Worm (Caenorhabditis elegans): ENCODE results near the gene sra-33.

ce11 chrII:4505097-4505626 lies 31.9 kb downstream of the sra-33 start, which contains the start of gene camt-1:
- no peak for TF ChIP-seq klf-2 (GFP tag; conservative IDR thresholded peaks at IDR 0.05)
- no peak for TF ChIP-seq med-1 (GFP tag; optimal IDR thresholded peaks at IDR 0.05; ENCODE audit: insufficient read depth)
- no peak for TF ChIP-seq T22C8.4 (GFP tag; IDR thresholded peaks at IDR 0.05)

Measured in whole organism, midembryonic.